Fruit fly (Drosophila melanogaster): Measurements from ENCODE around the gene CG33099.

DNA sequence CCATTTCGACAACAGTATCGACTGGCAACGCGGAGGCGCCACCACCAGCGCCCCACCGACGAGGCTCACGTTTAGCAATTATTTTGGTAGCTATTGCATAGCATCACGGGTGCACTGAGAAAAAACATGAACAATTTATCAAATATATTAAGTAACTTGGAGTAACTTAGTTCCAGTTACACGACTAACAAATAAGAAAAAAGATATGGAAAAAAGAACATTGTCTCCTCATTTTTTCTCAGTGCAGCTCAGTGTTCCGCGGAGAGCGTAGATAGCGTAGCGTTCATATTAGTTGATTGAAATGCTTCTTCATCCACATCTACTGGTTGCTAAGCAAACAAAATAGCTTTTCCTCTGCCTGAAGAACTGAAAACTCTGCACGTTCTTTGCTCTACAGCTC is 15.0 kb downstream of the CG33099 start:
- TF ChIP-seq br (GFP tag; optimal IDR thresholded peaks at IDR 0.05), result no peak
- TF ChIP-seq GATAd (GFP tag; optimal IDR thresholded peaks at IDR 0.05), result no peak
- no peak for TF ChIP-seq Mio (GFP tag; optimal IDR thresholded peaks at IDR 0.05)
- TF ChIP-seq sage (GFP tag; optimal IDR thresholded peaks at IDR 0.05), result no peak
- no peak for TF ChIP-seq lola (GFP tag; optimal IDR thresholded peaks at IDR 0.05)
- TF ChIP-seq h (GFP tag; optimal IDR thresholded peaks at IDR 0.05), result no peak
- TF ChIP-seq Rel (GFP tag; optimal IDR thresholded peaks at IDR 0.05), result no peak
- no peak for TF ChIP-seq Rel (tag; optimal IDR thresholded peaks at IDR 0.05)
- no peak for TF ChIP-seq Jra (GFP tag; optimal IDR thresholded peaks at IDR 0.05)
- TF ChIP-seq CrebA (GFP tag; optimal IDR thresholded peaks at IDR 0.05; ENCODE audit: borderline replicate concordance), result no peak

Measured in whole organism, wandering third instar larva.